Worm (Caenorhabditis elegans) whole organism, young adult: Measurements from ENCODE around the gene Y40A1A.2.

Source experiments
- F57C9.4 ChIP-seq: sonication (generic microtip); optimal IDR thresholded peaks from 2 replicates; lab custom pipeline; 2017; ENCODE audit warnings: mild to moderate bottlenecking, missing genetic modification characterization, missing compliant biosample characterization
- hlh-12 ChIP-seq: sonication (generic microtip); optimal IDR thresholded peaks from 2 replicates; lab custom pipeline; 2016; ENCODE audit warnings: missing genetic modification characterization, missing compliant biosample characterization
- ztf-25 ChIP-seq: fragments of 200-800 bp; sonication (Bioruptor generic); IDR thresholded peaks from 2 replicates; pipeline ENCODE4 v1.3.6; 2022; ENCODE audit warnings: missing genetic modification reagents, missing genetic modification characterization, missing compliant biosample characterization

DNA sequence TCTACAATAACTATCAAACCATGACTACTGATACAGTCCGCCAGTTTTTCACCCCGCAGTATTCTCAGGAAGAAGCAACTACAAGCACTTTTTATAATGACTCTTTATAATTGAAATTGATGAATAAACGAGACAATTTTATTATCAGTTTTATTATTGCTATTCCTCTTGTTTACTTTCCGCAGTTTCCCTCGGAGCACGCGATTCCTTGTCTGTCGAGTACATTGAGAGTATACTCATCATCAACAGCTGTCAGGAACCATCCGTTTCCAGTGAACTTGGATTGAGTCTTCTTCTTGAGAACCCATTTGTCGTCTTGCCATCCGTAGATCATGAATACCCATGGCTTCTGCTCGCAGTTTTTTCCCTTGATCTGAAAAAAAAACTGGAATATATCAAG is 40.3 kb downstream of the Y40A1A.2 start:
- no peak for TF ChIP-seq F57C9.4 (tag; lab: Kevin White, UChicago)
- TF ChIP-seq hlh-12 (tag; lab: Kevin White, UChicago): no peak
- TF ChIP-seq ztf-25 (GFP tag; lab: Robert Waterston, UW): no peak
